Fruit fly (Drosophila melanogaster) whole organism, prepupa: ENCODE results near the gene Hs6st.

Experiments used
- CG10631 ChIP-seq: fragments of 200-800 bp; sonication (Bioruptor generic); optimal IDR thresholded peaks from 2 replicates; lab custom pipeline; 2016; ENCODE audit warnings: missing biosample characterization, missing genetic modification characterization
- CG10669 ChIP-seq: fragments of 200-800 bp; sonication (Bioruptor generic); optimal IDR thresholded peaks from 3 replicates; lab custom pipeline; 2018; ENCODE audit warnings: missing biosample characterization, mild to moderate bottlenecking, missing genetic modification characterization, moderate library complexity
- CG11294 ChIP-seq: fragments of 200-800 bp; sonication (Bioruptor generic); IDR thresholded peaks from 2 replicates; pipeline ENCODE4 v1.3.6; 2022; ENCODE audit warnings: missing biosample characterization, missing genetic modification characterization
- CG11762 ChIP-seq: fragments of 200-800 bp; sonication (Bioruptor generic); optimal IDR thresholded peaks from 3 replicates; lab custom pipeline; 2016; ENCODE audit warnings: missing biosample characterization, missing genetic modification characterization; ENCODE audit not compliant: insufficient read depth
- CG15336 ChIP-seq: fragments of 200-800 bp; sonication (Bioruptor generic); IDR thresholded peaks from 2 replicates; pipeline ENCODE4 v1.3.6; 2022; ENCODE audit warnings: missing biosample characterization, missing genetic modification characterization
- CG3032 ChIP-seq: fragments of 200-800 bp; optimal IDR thresholded peaks from 2 replicates; lab custom pipeline; 2019; ENCODE audit warnings: missing biosample characterization, mild to moderate bottlenecking, missing genetic modification characterization, moderate library complexity
- CG32006 ChIP-seq: fragments of 200-800 bp; sonication (Bioruptor generic); optimal IDR thresholded peaks from 3 replicates; lab custom pipeline; 2017; ENCODE audit warnings: missing biosample characterization, mild to moderate bottlenecking, missing genetic modification characterization
- CG3919 ChIP-seq: fragments of 200-800 bp; sonication (Bioruptor generic); optimal IDR thresholded peaks from 3 replicates; lab custom pipeline; 2016; ENCODE audit warnings: missing biosample characterization, missing genetic modification characterization
- CG4318 ChIP-seq: fragments of 200-800 bp; sonication (Bioruptor generic); optimal IDR thresholded peaks from 3 replicates; lab custom pipeline; 2017; ENCODE audit warnings: missing biosample characterization, mild to moderate bottlenecking, missing genetic modification characterization
- CG6276 ChIP-seq: fragments of 200-800 bp; sonication (Bioruptor generic); optimal IDR thresholded peaks from 2 replicates; lab custom pipeline; 2017; ENCODE audit warnings: missing biosample characterization, mild to moderate bottlenecking, missing genetic modification characterization
- CG6792 ChIP-seq: fragments of 200-800 bp; sonication (Bioruptor generic); optimal IDR thresholded peaks from 3 replicates; lab custom pipeline; 2016; ENCODE audit warnings: missing biosample characterization, missing genetic modification characterization
- CG7368 ChIP-seq: fragments of 200-800 bp; sonication (Bioruptor generic); optimal IDR thresholded peaks from 3 replicates; lab custom pipeline; 2016; ENCODE audit warnings: missing biosample characterization, missing genetic modification characterization
- CG8119 ChIP-seq: fragments of 200-800 bp; sonication (Bioruptor generic); IDR thresholded peaks from 3 replicates; pipeline ENCODE4 v1.3.6; 2022; ENCODE audit warnings: missing biosample characterization, missing genetic modification characterization
- CG9139 ChIP-seq: fragments of 200-800 bp; sonication (Bioruptor generic); optimal IDR thresholded peaks from 3 replicates; lab custom pipeline; 2017; ENCODE audit warnings: missing biosample characterization, mild to moderate bottlenecking, missing genetic modification characterization
- Eip75B ChIP-seq: fragments of 200-800 bp; sonication (Bioruptor generic); optimal IDR thresholded peaks from 3 replicates; lab custom pipeline; 2016; ENCODE audit warnings: missing biosample characterization, missing genetic modification characterization
- Eip78C ChIP-seq: fragments of 200-800 bp; sonication (Bioruptor generic); peaks from one replicate; lab custom pipeline; 2016; ENCODE audit warnings: missing biosample characterization, missing genetic modification characterization
- Eip93F ChIP-seq: fragments of 200-800 bp; sonication (Bioruptor generic); optimal IDR thresholded peaks from 2 replicates; lab custom pipeline; 2016; ENCODE audit warnings: missing biosample characterization, mild to moderate bottlenecking, missing genetic modification characterization
- Ets96B ChIP-seq: fragments of 200-800 bp; optimal IDR thresholded peaks from 2 replicates; lab custom pipeline; 2019; ENCODE audit warnings: missing biosample characterization, mild to moderate bottlenecking, missing genetic modification characterization, moderate library complexity
- Gug ChIP-seq: fragments of 200-800 bp; sonication (Bioruptor generic); IDR thresholded peaks from 2 replicates; pipeline ENCODE4 v1.3.6; 2022; ENCODE audit warnings: missing biosample characterization, missing genetic modification characterization
- Hr38 ChIP-seq: sonication (Bioruptor generic); optimal IDR thresholded peaks from 2 replicates; lab custom pipeline; 2016; ENCODE audit warnings: missing biosample characterization, missing genetic modification characterization
- Hr39 ChIP-seq: fragments of 200-800 bp; sonication (Bioruptor generic); optimal IDR thresholded peaks from 2 replicates; lab custom pipeline; 2016; ENCODE audit warnings: missing biosample characterization, missing genetic modification characterization
- Hr4 ChIP-seq: fragments of 200-800 bp; sonication (Bioruptor generic); optimal IDR thresholded peaks from 3 replicates; lab custom pipeline; 2016; ENCODE audit warnings: missing biosample characterization, missing genetic modification characterization
- Lpt ChIP-seq: fragments of 200-800 bp; sonication (Bioruptor generic); optimal IDR thresholded peaks from 3 replicates; lab custom pipeline; 2016; ENCODE audit warnings: missing biosample characterization, missing genetic modification characterization
- OdsH ChIP-seq: fragments of 200-800 bp; sonication (Bioruptor generic); optimal IDR thresholded peaks from 3 replicates; lab custom pipeline; 2016; ENCODE audit warnings: missing biosample characterization, missing genetic modification characterization
- Sox14 ChIP-seq: fragments of 200-800 bp; sonication (Bioruptor generic); optimal IDR thresholded peaks from 3 replicates; lab custom pipeline; 2016; ENCODE audit warnings: missing biosample characterization, missing genetic modification characterization
- Sox15 ChIP-seq: fragments of 200-800 bp; sonication (Bioruptor generic); optimal IDR thresholded peaks from 3 replicates; lab custom pipeline; 2016; ENCODE audit warnings: missing biosample characterization, missing genetic modification characterization
- achi ChIP-seq: fragments of 200-800 bp; sonication (Bioruptor generic); optimal IDR thresholded peaks from 3 replicates; lab custom pipeline; 2016; ENCODE audit warnings: missing biosample characterization, missing genetic modification characterization
- acj6 ChIP-seq: fragments of 200-800 bp; sonication (Bioruptor generic); optimal IDR thresholded peaks from 3 replicates; lab custom pipeline; 2016; ENCODE audit warnings: missing biosample characterization, missing genetic modification characterization
- cyc ChIP-seq: fragments of 200-800 bp; sonication (Bioruptor generic); optimal IDR thresholded peaks from 3 replicates; lab custom pipeline; 2016; ENCODE audit warnings: missing biosample characterization, missing genetic modification characterization
- dac ChIP-seq: fragments of 200-800 bp; sonication (Bioruptor generic); optimal IDR thresholded peaks from 2 replicates; lab custom pipeline; 2017; ENCODE audit warnings: missing biosample characterization, mild to moderate bottlenecking, missing genetic modification characterization
- dsx ChIP-seq: fragments of 200-800 bp; optimal IDR thresholded peaks from 3 replicates; lab custom pipeline; 2019; ENCODE audit warnings: missing biosample characterization, mild to moderate bottlenecking, missing genetic modification characterization, moderate library complexity; ENCODE audit not compliant: poor library complexity, severe bottlenecking
- eg ChIP-seq: fragments of 200-800 bp; sonication (Bioruptor generic); IDR thresholded peaks from 3 replicates; pipeline ENCODE4 v1.3.6; 2022; ENCODE audit warnings: missing biosample characterization, missing genetic modification characterization
- fd59A ChIP-seq: fragments of 200-800 bp; sonication (Bioruptor generic); optimal IDR thresholded peaks from 2 replicates; lab custom pipeline; 2017; ENCODE audit warnings: missing biosample characterization, mild to moderate bottlenecking, missing genetic modification characterization, missing genetic modification reagents
- fd85E ChIP-seq: fragments of 200-800 bp; sonication (Bioruptor generic); optimal IDR thresholded peaks from 3 replicates; lab custom pipeline; 2016; ENCODE audit warnings: missing biosample characterization, missing genetic modification characterization
- lz ChIP-seq: fragments of 200-800 bp; sonication (Bioruptor generic); optimal IDR thresholded peaks from 3 replicates; lab custom pipeline; 2016; ENCODE audit warnings: missing biosample characterization, missing genetic modification characterization
- net ChIP-seq: fragments of 200-800 bp; sonication (Bioruptor generic); optimal IDR thresholded peaks from 3 replicates; lab custom pipeline; 2016; ENCODE audit warnings: missing biosample characterization, missing genetic modification characterization
- pdm3 ChIP-seq: fragments of 200-800 bp; sonication (Bioruptor generic); optimal IDR thresholded peaks from 3 replicates; lab custom pipeline; 2016; ENCODE audit warnings: missing biosample characterization, missing genetic modification characterization
- salr ChIP-seq, 2 experiments: fragments of 200-800 bp; sonication (Bioruptor generic); optimal IDR thresholded peaks; 3 replicates each; lab custom pipeline; 2016 to 2018; ENCODE audit warnings: missing biosample characterization in 2 of 2, missing genetic modification characterization in 2 of 2, mild to moderate bottlenecking in 1 of 2
- spab ChIP-seq: fragments of 200-800 bp; sonication (Bioruptor generic); optimal IDR thresholded peaks from 2 replicates; lab custom pipeline; 2017; ENCODE audit warnings: missing biosample characterization, mild to moderate bottlenecking, missing genetic modification characterization, missing genetic modification reagents
- ss ChIP-seq, 2 experiments: fragments of 200-800 bp; sonication (Bioruptor generic); optimal IDR thresholded peaks; 2 replicates in 1 of 2; 3 replicates in 1 of 2; lab custom pipeline; 2017 to 2018; ENCODE audit warnings: mild to moderate bottlenecking in 2 of 2, missing biosample characterization in 2 of 2, missing genetic modification characterization in 2 of 2, moderate library complexity in 1 of 2
- svp ChIP-seq: fragments of 200-800 bp; sonication (Bioruptor generic); peaks from one replicate; lab custom pipeline; 2016; ENCODE audit warnings: missing biosample characterization, missing genetic modification characterization
- topi ChIP-seq: fragments of 200-800 bp; sonication (Bioruptor generic); optimal IDR thresholded peaks from 3 replicates; lab custom pipeline; 2016; ENCODE audit warnings: missing biosample characterization, missing genetic modification characterization

Gene Hs6st

dm6 chr3R:19998418-19998817 lies 9.9 kb downstream of the Hs6st start (continued):
- TF ChIP-seq Hr39 (GFP tag; lab: Kevin White, UChicago): peak; percentile 76
- TF ChIP-seq CG11762 (GFP tag; lab: Kevin White, UChicago): peak; percentile 10
- TF ChIP-seq fd59A (GFP tag; lab: Kevin White, UChicago): peak; percentile 52
- peak; percentile 68 for TF ChIP-seq cyc
- TF ChIP-seq CG3032: peak; percentile 62
- TF ChIP-seq CG10631 (GFP tag; lab: Kevin White, UChicago): peak; percentile 68
- TF ChIP-seq Ets96B: peak; percentile 63
- TF ChIP-seq ss (GFP tag; optimal IDR thresholded peaks at IDR 0.05; lab: Kevin White, UChicago): peak; percentile 20 to 51
- TF ChIP-seq CG32006: peak; percentile 72
- TF ChIP-seq lz: peak; percentile 62
- TF ChIP-seq achi (GFP tag; lab: Kevin White, UChicago): peak; percentile 77
- TF ChIP-seq Gug (GFP tag; lab: Robert Waterston, UW): peak; percentile 74
- TF ChIP-seq Hr38 (GFP tag; lab: Kevin White, UChicago): no peak
- TF ChIP-seq Eip75B (GFP tag; lab: Kevin White, UChicago): peak; percentile 62
- peak; percentile 73 for TF ChIP-seq svp (GFP tag; lab: Kevin White, UChicago)
- peak; percentile 54 for TF ChIP-seq CG6792 (GFP tag; lab: Kevin White, UChicago)

DNA sequence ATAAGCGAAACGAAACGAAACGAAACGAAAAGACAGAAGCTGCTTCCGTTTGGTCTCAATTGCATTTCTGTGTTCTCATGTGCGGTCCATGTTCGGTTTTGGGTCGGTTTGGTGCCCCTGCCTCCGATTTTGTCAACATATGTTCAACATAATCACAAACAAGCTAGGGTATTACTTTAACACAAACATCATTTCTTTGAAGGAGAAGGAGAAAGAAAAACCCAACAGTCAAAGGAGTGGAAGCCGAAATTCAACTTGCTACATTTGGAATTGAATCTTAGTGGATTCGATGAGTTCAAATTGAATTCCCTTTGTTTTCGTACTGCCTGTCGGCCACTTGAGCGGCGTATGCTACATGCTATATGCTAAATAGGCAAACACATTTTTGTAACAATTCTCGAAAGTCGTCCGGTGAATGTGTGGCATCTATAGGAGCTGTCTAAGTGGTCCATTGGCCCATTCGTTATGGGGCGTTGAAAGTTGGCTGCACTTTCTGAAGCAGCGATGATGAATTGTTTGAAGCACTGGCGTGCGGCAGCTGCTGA lies 10.7 kb downstream of the Hs6st start:
- TF ChIP-seq Gug (GFP tag; lab: Robert Waterston, UW) (no peak), CG15336 (GFP tag; lab: Robert Waterston, UW) (no peak), fd85E (GFP tag; lab: Kevin White, UChicago) (no peak), CG9139 (GFP tag; lab: Kevin White, UChicago) (no peak), salr (GFP tag; optimal IDR thresholded peaks at IDR 0.05; lab: Kevin White, UChicago) (no peak), OdsH (GFP tag; lab: Kevin White, UChicago) (no peak)
- TF ChIP-seq, all 60 proteins: peak for 0

DNA sequence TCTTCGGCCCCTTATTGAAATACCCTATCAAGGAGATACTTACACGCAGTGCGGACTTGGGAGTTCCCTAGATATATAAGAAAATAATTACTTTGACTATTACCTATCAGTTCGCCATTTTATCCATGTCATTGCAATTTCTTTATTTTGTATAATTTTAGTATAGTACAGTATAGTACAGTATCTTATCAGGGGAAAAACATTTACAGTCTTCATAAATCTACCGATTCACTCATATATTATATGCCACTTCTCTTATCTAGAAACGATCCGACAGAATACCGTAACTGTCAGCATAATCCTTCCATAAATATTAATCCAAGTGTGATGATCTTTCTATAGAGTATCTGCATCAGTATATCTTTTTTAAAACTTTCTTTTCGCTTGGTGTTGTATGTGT lies 11.9 kb downstream of the Hs6st start:
- TF ChIP-seq acj6 (GFP tag; lab: Kevin White, UChicago): peak; percentile 35
- peak; percentile 73 for TF ChIP-seq Hr4 (GFP tag; lab: Kevin White, UChicago)
- peak; percentile 65 for TF ChIP-seq CG4318 (GFP tag; lab: Kevin White, UChicago)
- peak; percentile 9 for TF ChIP-seq spab (GFP tag; lab: Kevin White, UChicago)
- peak; percentile 42 for TF ChIP-seq CG10631 (GFP tag; lab: Kevin White, UChicago)
- TF ChIP-seq CG3919 (GFP tag; lab: Kevin White, UChicago): peak; percentile 31
- TF ChIP-seq achi (GFP tag; lab: Kevin White, UChicago): peak; percentile 48
- TF ChIP-seq dac (GFP tag; lab: Kevin White, UChicago): peak; percentile 7
- 0 out of 3 replicates have a peak, but pooled peaks have one; percentile 21 for TF ChIP-seq eg (GFP tag; lab: Robert Waterston, UW)
- no peak for TF ChIP-seq Hr38 (GFP tag; lab: Kevin White, UChicago)
- TF ChIP-seq dsx (GFP tag; lab: Kevin White, UChicago): no peak
- no peak for TF ChIP-seq Eip93F (GFP tag; lab: Kevin White, UChicago)
- TF ChIP-seq lz: peak; percentile 7
- peak; percentile 12 for TF ChIP-seq CG6792 (GFP tag; lab: Kevin White, UChicago)
- TF ChIP-seq net (GFP tag; lab: Kevin White, UChicago): peak; percentile 30
- no peak for TF ChIP-seq topi
- peak; percentile 1 for TF ChIP-seq CG10669
- no peak for TF ChIP-seq CG11294
- TF ChIP-seq svp (GFP tag; lab: Kevin White, UChicago): peak; percentile 17
- TF ChIP-seq OdsH (GFP tag; lab: Kevin White, UChicago): peak; percentile 37
- no peak for TF ChIP-seq fd59A (GFP tag; lab: Kevin White, UChicago)
- TF ChIP-seq Sox14: peak; percentile 14
- TF ChIP-seq salr (GFP tag; optimal IDR thresholded peaks at IDR 0.05; lab: Kevin White, UChicago): peak in 1 of 2 experiments; percentile 68
- TF ChIP-seq CG6276 (GFP tag; lab: Kevin White, UChicago): peak; percentile 13
- peak; percentile 84 for TF ChIP-seq Eip78C (GFP tag; lab: Kevin White, UChicago)
- peak; percentile 53; the same call in 2 of the 3 replicates for TF ChIP-seq CG8119 (GFP tag; lab: Robert Waterston, UW)
- peak; percentile 82 for TF ChIP-seq CG32006
- peak; percentile 60 for TF ChIP-seq pdm3 (GFP tag; lab: Kevin White, UChicago)
- no peak for TF ChIP-seq Sox15 (GFP tag; lab: Kevin White, UChicago)
- TF ChIP-seq Lpt (GFP tag; lab: Kevin White, UChicago): peak; percentile 44
- peak; percentile 12 for TF ChIP-seq Eip75B (GFP tag; lab: Kevin White, UChicago)
- TF ChIP-seq CG7368 (GFP tag; lab: Kevin White, UChicago): no peak
